Fruit fly (Drosophila melanogaster): ENCODE measurements around the gene CG18661.

The CG18661 gene

DNA sequence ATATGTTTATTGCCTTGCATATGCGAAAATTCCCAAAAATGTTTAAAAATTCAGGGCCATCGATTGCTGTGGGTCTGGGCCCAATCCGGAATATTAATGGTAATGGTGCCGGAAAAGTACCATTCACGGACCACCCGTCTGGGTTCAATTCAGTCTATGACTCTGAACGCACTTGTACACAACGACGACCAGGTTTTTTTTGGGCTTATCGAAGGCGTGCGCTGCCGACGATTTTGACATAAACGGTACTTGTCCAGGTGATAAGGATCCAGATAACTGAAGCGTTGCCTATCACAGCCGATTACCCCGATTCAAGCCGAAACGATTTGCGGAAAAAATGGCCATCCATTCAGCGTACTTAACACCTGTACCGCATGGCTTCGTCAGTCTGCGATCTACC is 5.8 kb upstream of the CG18661 start, which contains the start of gene CG9555:
Gene CG9555, plus strand, starts transcription at position 153 of the 400 bp plus-strand sequence.
- no peak for TF ChIP-seq EcR (GFP tag; optimal IDR thresholded peaks at IDR 0.05)
- no peak for TF ChIP-seq Dll (optimal IDR thresholded peaks at IDR 0.05)
- TF ChIP-seq CG8478 (optimal IDR thresholded peaks at IDR 0.05): no peak
- TF ChIP-seq usp (GFP tag; optimal IDR thresholded peaks at IDR 0.05): no peak
- TF ChIP-seq pan (optimal IDR thresholded peaks at IDR 0.05): no peak
- TF ChIP-seq psq (optimal IDR thresholded peaks at IDR 0.05): no peak

DNA sequence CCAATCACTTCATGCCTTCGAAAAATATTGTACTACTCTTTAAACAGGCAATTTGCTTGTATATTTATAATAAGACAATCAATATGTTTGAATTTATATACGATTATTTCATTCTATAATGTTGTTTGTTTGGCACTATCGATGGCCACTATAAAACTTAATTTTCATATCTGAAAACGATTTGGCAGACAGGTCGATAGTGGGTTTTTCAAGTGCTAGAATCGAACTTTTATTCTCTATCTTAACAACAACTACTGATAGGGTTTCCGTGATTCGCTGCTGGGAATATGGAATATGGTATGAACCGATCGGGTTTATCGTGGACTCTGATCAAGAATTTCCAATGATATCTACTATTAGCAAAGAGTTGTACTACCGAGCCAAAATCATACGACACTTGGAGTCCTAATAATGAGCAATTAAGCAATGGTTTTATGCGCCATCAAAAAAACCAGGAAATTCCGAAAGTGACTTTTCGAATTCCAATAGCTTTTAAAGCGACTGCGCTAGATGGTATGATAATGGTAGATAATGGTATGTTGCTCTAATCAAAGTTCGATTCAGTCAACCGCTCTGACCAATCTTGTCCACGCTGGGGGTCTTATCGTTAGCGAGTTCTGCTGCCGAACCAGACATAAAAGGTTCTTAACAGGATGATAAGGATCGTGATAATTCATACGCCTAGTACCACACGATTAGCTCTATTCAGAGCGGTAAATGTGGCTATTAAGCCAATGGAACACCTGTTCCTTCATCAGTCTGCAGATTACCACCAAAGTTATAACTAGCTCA is 3.6 kb upstream of the CG18661 start, which contains the start of gene CG17906:
Gene CG17906, plus strand, starts transcription at position 742 of the 792 bp plus-strand sequence.
- TF ChIP-seq pan (optimal IDR thresholded peaks at IDR 0.05): no peak
- no peak for TF ChIP-seq psq (optimal IDR thresholded peaks at IDR 0.05)
- no peak for TF ChIP-seq Dll (optimal IDR thresholded peaks at IDR 0.05)
- TF ChIP-seq EcR (GFP tag; optimal IDR thresholded peaks at IDR 0.05): no peak
- no peak for TF ChIP-seq usp (GFP tag; optimal IDR thresholded peaks at IDR 0.05)
- no peak for TF ChIP-seq CG8478 (optimal IDR thresholded peaks at IDR 0.05)

DNA sequence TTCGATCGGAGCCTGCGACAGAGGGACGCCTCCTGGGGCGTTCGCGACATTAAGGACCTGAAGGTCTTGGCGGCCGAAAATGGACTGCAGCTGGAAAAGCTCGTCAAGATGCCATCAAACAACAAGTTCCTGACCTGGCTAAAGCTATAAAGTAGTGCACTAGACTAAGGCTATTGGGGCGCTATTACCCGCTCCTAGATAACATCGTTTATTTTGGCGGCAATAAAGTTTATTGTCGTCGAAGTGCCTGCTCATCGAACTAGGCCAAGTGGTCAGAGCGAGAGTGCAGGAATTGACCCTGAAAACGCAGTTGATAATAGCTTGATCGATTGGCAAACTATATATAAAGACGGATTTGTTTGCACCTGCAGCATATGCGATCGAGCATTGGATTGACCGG is 832 bp downstream of the CG18661 start, which contains the start of gene Try29F:
Gene Try29F, plus strand, starts transcription at position 301 of the 400 bp plus-strand sequence.
- TF ChIP-seq psq (optimal IDR thresholded peaks at IDR 0.05) (no peak), pan (optimal IDR thresholded peaks at IDR 0.05) (no peak), Dll (optimal IDR thresholded peaks at IDR 0.05) (no peak)

DNA sequence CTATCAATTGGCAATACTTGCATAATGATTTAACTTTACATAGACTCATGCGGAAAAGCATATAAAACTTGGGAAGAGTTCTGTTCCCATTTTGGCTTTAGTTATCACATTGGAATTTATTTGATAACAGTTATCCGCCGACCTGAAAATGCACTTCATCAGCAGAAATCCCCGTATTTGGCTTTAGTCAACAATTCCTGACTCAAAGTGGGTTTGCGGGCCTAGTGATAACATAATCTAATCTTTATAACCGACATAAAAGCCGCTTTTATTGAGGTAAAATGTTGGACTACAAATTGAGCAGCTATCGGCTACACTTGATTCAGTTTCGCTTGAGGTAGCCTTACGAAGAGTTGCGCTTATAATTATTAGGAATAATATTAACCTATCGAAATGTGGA is 12.9 kb downstream of the CG18661 start, which contains the start of gene CG9568:
Gene CG9568, plus strand, starts transcription at position 317 of the 400 bp plus-strand sequence.
- no peak for TF ChIP-seq psq (optimal IDR thresholded peaks at IDR 0.05)

DNA sequence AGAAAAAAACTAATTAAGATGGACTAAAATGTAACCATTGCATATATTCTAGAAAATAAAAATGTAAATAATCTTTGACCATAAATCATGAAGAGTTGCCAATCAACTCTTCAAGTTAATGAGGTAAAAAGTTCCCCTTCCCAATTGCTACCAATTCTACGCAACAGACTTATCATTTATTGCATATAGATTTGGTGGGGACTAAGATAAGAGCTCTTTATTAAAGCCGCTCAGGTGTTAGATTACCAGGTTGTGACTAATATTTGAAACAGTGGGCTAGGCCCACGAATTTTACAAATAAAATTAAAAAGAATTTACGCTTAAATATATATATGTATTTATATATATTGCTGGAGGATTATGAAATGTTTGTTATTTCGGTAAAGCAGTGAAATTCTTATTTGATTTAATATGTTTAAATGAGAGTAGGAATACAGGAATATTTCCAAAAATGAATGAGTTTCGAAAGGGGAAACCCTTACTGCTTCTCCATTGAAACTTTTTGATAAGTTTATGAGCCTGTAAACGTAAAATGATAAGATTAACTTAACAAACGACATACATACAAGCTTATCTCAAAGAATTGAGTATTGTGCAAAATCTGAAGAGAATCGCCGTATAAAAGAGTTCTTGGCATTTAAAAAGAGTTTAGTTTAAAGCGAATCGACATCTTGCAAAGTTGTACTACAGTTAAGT is 14.3 kb downstream of the CG18661 start, which contains the start of gene CG13102:
Gene CG13102, plus strand, starts transcription at position 646 of the 696 bp plus-strand sequence.
- TF ChIP-seq usp (GFP tag; optimal IDR thresholded peaks at IDR 0.05) (no peak), Dll (optimal IDR thresholded peaks at IDR 0.05) (no peak), pan (optimal IDR thresholded peaks at IDR 0.05) (no peak)

DNA sequence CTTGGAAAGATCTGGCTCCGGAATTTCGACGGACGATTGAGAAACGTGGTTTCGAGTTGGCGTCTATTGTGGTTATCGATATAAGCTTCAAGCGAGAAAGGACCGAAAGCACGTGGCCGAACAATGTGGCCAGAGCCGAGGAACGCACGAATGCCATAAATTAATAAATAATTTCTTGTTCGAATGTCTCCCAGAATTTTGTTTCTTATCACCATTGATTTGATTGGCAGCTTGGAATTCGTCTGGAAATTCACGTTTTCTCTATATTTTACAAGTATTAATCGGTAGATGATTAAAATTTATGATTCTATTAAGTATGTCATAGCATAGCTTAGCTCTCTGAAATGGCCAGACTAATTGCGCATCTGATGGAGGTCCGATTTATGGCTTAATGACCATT is 16.6 kb downstream of the CG18661 start, which contains the start of gene Rcd-1r:
Gene Rcd-1r, minus strand, starts transcription at position 101 of the 400 bp plus-strand sequence.
- no peak for TF ChIP-seq usp (GFP tag; optimal IDR thresholded peaks at IDR 0.05)
- no peak for TF ChIP-seq CG8478 (optimal IDR thresholded peaks at IDR 0.05)
- no peak for TF ChIP-seq pan (optimal IDR thresholded peaks at IDR 0.05)
- TF ChIP-seq psq (optimal IDR thresholded peaks at IDR 0.05): no peak
- no peak for TF ChIP-seq Dll (optimal IDR thresholded peaks at IDR 0.05)
- no peak for TF ChIP-seq EcR (GFP tag; optimal IDR thresholded peaks at IDR 0.05)

DNA sequence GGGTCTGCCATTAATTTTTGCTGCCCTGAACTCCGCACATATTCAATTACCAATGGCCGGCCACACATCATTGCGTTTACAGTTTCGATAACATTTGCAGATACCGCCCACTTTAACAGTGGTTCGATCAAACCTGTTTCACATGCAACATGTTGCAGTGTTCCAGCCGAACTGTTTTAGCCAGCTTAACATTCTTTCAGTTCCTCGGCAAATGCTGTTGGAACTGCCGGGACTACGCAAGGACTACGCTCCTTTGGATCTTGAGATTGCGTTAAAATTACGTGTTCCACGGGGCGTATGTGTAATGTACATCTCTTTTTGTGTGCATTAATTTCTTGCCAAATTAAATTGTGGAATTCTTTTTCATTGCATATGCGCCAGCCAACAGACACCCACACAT is 22.0 kb downstream of the CG18661 start:
- no peak for TF ChIP-seq Dll (optimal IDR thresholded peaks at IDR 0.05)
- no peak for TF ChIP-seq psq (optimal IDR thresholded peaks at IDR 0.05)
- TF ChIP-seq CG8478 (optimal IDR thresholded peaks at IDR 0.05): no peak
- TF ChIP-seq usp (GFP tag; optimal IDR thresholded peaks at IDR 0.05): no peak
- TF ChIP-seq pan (optimal IDR thresholded peaks at IDR 0.05): no peak
- TF ChIP-seq EcR (GFP tag; optimal IDR thresholded peaks at IDR 0.05): no peak

DNA sequence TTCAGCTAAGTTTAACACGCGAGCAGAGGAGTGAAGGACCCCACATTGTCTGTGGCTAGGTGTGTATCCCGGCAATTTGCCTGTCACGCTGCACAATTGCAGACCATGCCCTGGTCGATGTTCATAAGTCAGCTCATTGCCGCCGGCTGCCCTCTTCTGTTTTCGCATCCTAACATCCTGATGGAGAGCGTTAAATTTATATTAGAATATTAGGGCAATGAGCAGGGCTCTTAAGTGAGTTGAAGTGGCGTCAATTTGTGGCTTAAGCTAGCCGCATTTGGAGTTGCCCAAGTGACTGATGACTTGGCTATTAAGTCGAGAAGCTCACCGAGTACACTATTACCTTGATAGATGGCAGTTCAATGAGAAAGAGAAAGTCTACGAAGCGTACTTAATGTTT is 28.8 kb downstream of the CG18661 start:
- TF ChIP-seq CG8478 (optimal IDR thresholded peaks at IDR 0.05) (no peak), pan (optimal IDR thresholded peaks at IDR 0.05) (no peak), usp (GFP tag; optimal IDR thresholded peaks at IDR 0.05) (no peak), Dll (optimal IDR thresholded peaks at IDR 0.05) (no peak), psq (optimal IDR thresholded peaks at IDR 0.05) (no peak), EcR (GFP tag; optimal IDR thresholded peaks at IDR 0.05) (no peak)

DNA sequence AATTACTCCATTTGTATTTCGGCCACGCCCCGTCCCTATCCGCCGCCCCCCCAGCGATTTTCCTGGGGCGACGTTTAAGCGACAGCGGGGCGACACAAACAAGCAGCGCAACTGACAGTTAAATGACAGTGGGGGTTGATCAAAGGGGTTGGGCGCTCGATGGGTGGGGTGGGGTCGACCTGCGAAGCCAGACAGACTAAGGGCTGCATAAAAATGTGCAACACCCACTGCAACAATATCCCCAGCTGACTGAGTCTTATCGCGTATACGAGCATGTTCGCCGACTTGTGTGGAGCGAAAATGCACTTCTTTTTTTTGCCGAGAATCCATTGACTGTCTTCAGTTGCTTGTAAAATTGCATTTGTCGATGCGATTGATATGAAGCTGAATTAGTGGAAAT is 34.3 kb downstream of the CG18661 start, which contains the start of gene CG9582:
Gene CG9582, minus strand, starts transcription at position 101 of the 400 bp plus-strand sequence.
- TF ChIP-seq Dll (optimal IDR thresholded peaks at IDR 0.05): no peak
- no peak for TF ChIP-seq psq (optimal IDR thresholded peaks at IDR 0.05)
- TF ChIP-seq usp (GFP tag; optimal IDR thresholded peaks at IDR 0.05): no peak
- TF ChIP-seq pan (optimal IDR thresholded peaks at IDR 0.05): no peak
- TF ChIP-seq CG8478 (optimal IDR thresholded peaks at IDR 0.05): no peak
- no peak for TF ChIP-seq EcR (GFP tag; optimal IDR thresholded peaks at IDR 0.05)
